Worm (Caenorhabditis elegans) whole organism, L3 larva: ENCODE results near the gene dsh-1.

Experiments
- ZK546.5 ChIP-seq: sonication (generic microtip); optimal IDR thresholded peaks from 2 replicates; lab custom pipeline; 2017; ENCODE audit warnings: missing biosample characterization, missing genetic modification characterization
- ama-1 ChIP-seq: fragments of 150-350 bp; optimal IDR thresholded peaks from 2 replicates; lab custom pipeline; 2018
- ceh-16 ChIP-seq: sonication (generic microtip); optimal IDR thresholded peaks from 2 replicates; lab custom pipeline; 2017; ENCODE audit warnings: missing biosample characterization, missing genetic modification characterization
- ceh-28 ChIP-seq: fragments of 150-350 bp; optimal IDR thresholded peaks from 2 replicates; lab custom pipeline; 2014; ENCODE audit warnings: missing biosample characterization, missing genetic modification reagents, missing genetic modification characterization
- ceh-82 ChIP-seq: fragments of 150-350 bp; optimal IDR thresholded peaks from 2 replicates; lab custom pipeline; 2014; ENCODE audit warnings: missing biosample characterization, missing genetic modification characterization
- ceh-9 ChIP-seq: sonication (generic microtip); optimal IDR thresholded peaks from 2 replicates; lab custom pipeline; 2018; ENCODE audit warnings: missing biosample characterization, missing genetic modification characterization
- daf-12 ChIP-seq: fragments of 150-350 bp; optimal IDR thresholded peaks from 2 replicates; lab custom pipeline; 2014; ENCODE audit warnings: missing biosample characterization, missing genetic modification reagents, missing genetic modification characterization
- egl-27 ChIP-seq: sonication (generic microtip); optimal IDR thresholded peaks from 4 replicates; lab custom pipeline; 2017; ENCODE audit warnings: missing biosample characterization, missing genetic modification reagents, missing genetic modification characterization
- egl-5 ChIP-seq: fragments of 150-350 bp; optimal IDR thresholded peaks from 2 replicates; lab custom pipeline; 2017; ENCODE audit warnings: missing biosample characterization, missing genetic modification reagents, missing genetic modification characterization, inconsistent platforms
- elt-1 ChIP-seq: fragments of 150-350 bp; optimal IDR thresholded peaks from 2 replicates; lab custom pipeline; 2014; ENCODE audit warnings: missing biosample characterization, missing genetic modification characterization
- elt-2 ChIP-seq: sonication (generic microtip); optimal IDR thresholded peaks from 2 replicates; lab custom pipeline; 2016; ENCODE audit warnings: missing genetic modification reagents, mild to moderate bottlenecking, missing genetic modification characterization, missing compliant biosample characterization
- elt-3 ChIP-seq, 3 experiments: fragments of 150-350 bp in 1 of 3; sonication (generic microtip) in 2 of 3; optimal IDR thresholded peaks; 2 replicates in 2 of 3; 4 replicates in 1 of 3; lab custom pipeline; 2014 to 2017; ENCODE audit warnings: missing biosample characterization in 3 of 3, missing genetic modification characterization in 3 of 3
- eor-1 ChIP-seq, 2 experiments: fragments of 150-350 bp; optimal IDR thresholded peaks; 2 replicates each; lab custom pipeline; 2014 to 2018; ENCODE audit warnings: missing biosample characterization in 2 of 2, missing genetic modification characterization in 2 of 2
- fkh-10 ChIP-seq: sonication (generic microtip); optimal IDR thresholded peaks from 2 replicates; lab custom pipeline; 2017; ENCODE audit warnings: missing biosample characterization, missing genetic modification reagents, missing genetic modification characterization
- fkh-2 ChIP-seq: fragments of 150-350 bp; optimal IDR thresholded peaks from 2 replicates; lab custom pipeline; 2014; ENCODE audit warnings: missing biosample characterization, missing genetic modification reagents, missing genetic modification characterization
- fos-1 ChIP-seq: fragments of 150-350 bp; optimal IDR thresholded peaks from 2 replicates; lab custom pipeline; 2014; ENCODE audit warnings: missing biosample characterization, missing genetic modification characterization
- hmg-11 ChIP-seq: sonication (generic microtip); optimal IDR thresholded peaks from 2 replicates; lab custom pipeline; 2016; ENCODE audit warnings: missing genetic modification characterization, missing compliant biosample characterization
- jun-1 ChIP-seq: fragments of 150-350 bp; optimal IDR thresholded peaks from 2 replicates; lab custom pipeline; 2014; ENCODE audit warnings: missing biosample characterization, missing genetic modification reagents, missing genetic modification characterization
- lin-39 ChIP-seq: fragments of 150-350 bp; optimal IDR thresholded peaks from 2 replicates; lab custom pipeline; 2018; ENCODE audit warnings: missing biosample characterization, missing genetic modification reagents, missing genetic modification characterization
- mml-1 ChIP-seq: fragments of 150-350 bp; sonication (generic microtip); optimal IDR thresholded peaks from 3 replicates; lab custom pipeline; 2014; ENCODE audit warnings: missing biosample characterization, missing genetic modification characterization
- nfya-1 ChIP-seq: sonication (generic microtip); optimal IDR thresholded peaks from 2 replicates; lab custom pipeline; 2017; ENCODE audit warnings: missing genetic modification characterization, mild to moderate bottlenecking, missing compliant biosample characterization, antibody characterized with exemption, moderate library complexity; ENCODE audit not compliant: insufficient read depth
- nhr-12 ChIP-seq: fragments of 150-350 bp; optimal IDR thresholded peaks from 2 replicates; lab custom pipeline; 2014; ENCODE audit warnings: missing biosample characterization, missing genetic modification characterization
- nhr-237 ChIP-seq: fragments of 150-350 bp; optimal IDR thresholded peaks from 2 replicates; lab custom pipeline; 2014; ENCODE audit warnings: missing biosample characterization, missing genetic modification characterization
- nhr-25 ChIP-seq: sonication (generic microtip); optimal IDR thresholded peaks from 2 replicates; lab custom pipeline; 2017; ENCODE audit warnings: missing biosample characterization, missing genetic modification characterization
- nhr-28 ChIP-seq: fragments of 150-350 bp; optimal IDR thresholded peaks from 2 replicates; lab custom pipeline; 2014; ENCODE audit warnings: missing biosample characterization, missing genetic modification characterization
- nhr-43 ChIP-seq: sonication (generic microtip); optimal IDR thresholded peaks from 2 replicates; lab custom pipeline; 2016; ENCODE audit warnings: mild to moderate bottlenecking, missing genetic modification characterization, missing compliant biosample characterization; ENCODE audit not compliant: poor library complexity, severe bottlenecking
- nhr-67 ChIP-seq: fragments of 150-350 bp; optimal IDR thresholded peaks from 2 replicates; lab custom pipeline; 2014; ENCODE audit warnings: missing biosample characterization, missing genetic modification characterization
- nhr-76 ChIP-seq: fragments of 150-350 bp; sonication (generic microtip); optimal IDR thresholded peaks from 5 replicates; lab custom pipeline; 2014; ENCODE audit warnings: missing biosample characterization, missing genetic modification characterization
- pha-4 ChIP-seq: fragments of 150-350 bp; optimal IDR thresholded peaks from 2 replicates; lab custom pipeline; 2014; ENCODE audit warnings: missing biosample characterization, missing genetic modification reagents, missing genetic modification characterization
- pqm-1 ChIP-seq: fragments of 150-350 bp; optimal IDR thresholded peaks from 2 replicates; lab custom pipeline; 2017; ENCODE audit warnings: missing biosample characterization, missing genetic modification characterization, inconsistent platforms
- sea-2 ChIP-seq: fragments of 150-350 bp; sonication (generic microtip); optimal IDR thresholded peaks from 4 replicates; lab custom pipeline; 2014; ENCODE audit warnings: missing biosample characterization, missing genetic modification reagents, missing genetic modification characterization
- snpc-4 ChIP-seq: fragments of 150-350 bp; optimal IDR thresholded peaks from 2 replicates; lab custom pipeline; 2014; ENCODE audit warnings: missing biosample characterization, missing genetic modification characterization
- unc-62 ChIP-seq: fragments of 150-350 bp; sonication (generic microtip); optimal IDR thresholded peaks from 4 replicates; lab custom pipeline; 2014; ENCODE audit warnings: missing biosample characterization, missing genetic modification reagents, missing genetic modification characterization
- zag-1 ChIP-seq: fragments of 150-350 bp; optimal IDR thresholded peaks from 2 replicates; lab custom pipeline; 2014; ENCODE audit warnings: missing biosample characterization, missing genetic modification characterization
- ztf-4 ChIP-seq: fragments of 150-350 bp; optimal IDR thresholded peaks from 2 replicates; lab custom pipeline; 2014; ENCODE audit warnings: missing biosample characterization, missing genetic modification characterization

dsh-1 gene

ce11 chrII:5225284-5225683 is at the start of gene dsh-1:
Gene dsh-1, minus strand, starts transcription at chrII:5225384.
- TF ChIP-seq ceh-16 (no peak), ceh-9 (no peak), eor-1 (tag; optimal IDR thresholded peaks at IDR 0.05; lab: Kevin White, UChicago) (no peak), egl-27 (tag; lab: Kevin White, UChicago) (no peak), mml-1 (no peak), elt-3 (tag; optimal IDR thresholded peaks at IDR 0.05; lab: Kevin White, UChicago) (no peak), hmg-11 (tag; lab: Kevin White, UChicago) (peak; percentile 25)

ce11 chrII:5271729-5272322 is 46.6 kb upstream of the dsh-1 start, which contains the start of gene drn-1:
Gene drn-1, minus strand, starts transcription at chrII:5271845.
- TF ChIP-seq fkh-10 (peak; percentile 71), nhr-28 (no peak), hmg-11 (tag; lab: Kevin White, UChicago) (peak; percentile 23), zag-1 (no peak), nhr-237 (tag; lab: Kevin White, UChicago) (no peak), daf-12 (no peak), sea-2 (GFP tag; lab: Kevin White, UChicago) (no peak), jun-1 (no peak), nfya-1 (tag; lab: Kevin White, UChicago) (peak; percentile 43), ztf-4 (tag; lab: Kevin White, UChicago) (no peak), pha-4 (tag; lab: Kevin White, UChicago) (no peak), ama-1 (lab: Kevin White, UChicago) (no peak), egl-5 (tag; lab: Kevin White, UChicago) (no peak), eor-1 (tag; optimal IDR thresholded peaks at IDR 0.05; lab: Kevin White, UChicago) (no peak), nhr-67 (tag; lab: Kevin White, UChicago) (no peak), ceh-82 (tag; lab: Kevin White, UChicago) (no peak), ZK546.5 (tag; lab: Kevin White, UChicago) (no peak), nhr-76 (tag; lab: Kevin White, UChicago) (no peak), snpc-4 (tag; lab: Kevin White, UChicago) (no peak)

- no peak for TF ChIP-seq ceh-28
- no peak for TF ChIP-seq egl-5 (tag; lab: Kevin White, UChicago)
- TF ChIP-seq nhr-43 (tag; lab: Kevin White, UChicago): no peak
- no peak for TF ChIP-seq ceh-82 (tag; lab: Kevin White, UChicago)
- no peak for TF ChIP-seq nhr-67 (tag; lab: Kevin White, UChicago)
- no peak for TF ChIP-seq fkh-2 (tag; lab: Kevin White, UChicago)
- TF ChIP-seq eor-1 (tag; optimal IDR thresholded peaks at IDR 0.05; lab: Kevin White, UChicago): no peak
- TF ChIP-seq, all 47 proteins: peak for 0
Observed at ce11 chrII:5268977-5269376, 43.8 kb upstream of the dsh-1 start.

ce11 chrII:5264650-5265049 is 39.5 kb upstream of the dsh-1 start:
- TF ChIP-seq elt-2 (peak; percentile 68), nhr-43 (tag; lab: Kevin White, UChicago) (no peak), fos-1 (tag; lab: Kevin White, UChicago) (no peak), pqm-1 (tag; lab: Kevin White, UChicago) (peak; percentile 29)

ce11 chrII:5255435-5255834 is 30.3 kb upstream of the dsh-1 start, which contains the start of gene frpr-4:
Gene frpr-4, minus strand, starts transcription at chrII:5255535.
- TF ChIP-seq fkh-10 (no peak), elt-1 (no peak), nhr-25 (tag; lab: Kevin White, UChicago) (no peak), sea-2 (GFP tag; lab: Kevin White, UChicago) (no peak), ceh-16 (no peak), nhr-12 (no peak), snpc-4 (tag; lab: Kevin White, UChicago) (no peak), mml-1 (no peak), jun-1 (no peak), unc-62 (GFP tag; lab: Kevin White, UChicago) (no peak), nhr-43 (tag; lab: Kevin White, UChicago) (no peak), lin-39 (tag; lab: Kevin White, UChicago) (no peak)
- TF ChIP-seq, all 47 proteins: peak for 0
